Fruit fly (Drosophila melanogaster) whole organism, embryonic: ENCODE measurements around the gene caz.

Experiments
- CG10979 ChIP-seq: fragments of 200-800 bp; sonication (Bioruptor generic); optimal IDR thresholded peaks from 2 replicates; lab custom pipeline; 2018; ENCODE audit warnings: missing biosample characterization, mild to moderate bottlenecking, missing genetic modification characterization, moderate library complexity
- CG1233 ChIP-seq: fragments of 200-800 bp; sonication (Bioruptor generic); optimal IDR thresholded peaks from 4 replicates; lab custom pipeline; 2018; ENCODE audit warnings: missing biosample characterization, mild to moderate bottlenecking, missing genetic modification characterization
- CG12659 ChIP-seq: fragments of 200-800 bp; sonication (Bioruptor generic); optimal IDR thresholded peaks from 3 replicates; lab custom pipeline; 2017; ENCODE audit warnings: mild to moderate bottlenecking, missing biosample characterization, missing genetic modification reagents, missing genetic modification characterization
- CG13775 ChIP-seq: fragments of 200-800 bp; sonication (Bioruptor generic); optimal IDR thresholded peaks from 3 replicates; lab custom pipeline; 2017; ENCODE audit warnings: missing biosample characterization, mild to moderate bottlenecking, missing genetic modification characterization
- CG14667 ChIP-seq: fragments of 200-800 bp; sonication (Bioruptor generic); IDR thresholded peaks from 2 replicates; pipeline ENCODE4 v1.3.6; 2022; ENCODE audit warnings: missing biosample characterization, missing genetic modification characterization
- CG14860 ChIP-seq: fragments of 200-800 bp; sonication (Bioruptor generic); IDR thresholded peaks from 3 replicates; pipeline ENCODE4 v1.3.6; 2022; ENCODE audit warnings: missing biosample characterization, missing genetic modification characterization; ENCODE audit not compliant: partially characterized antibody
- CG14965 ChIP-seq: fragments of 200-800 bp; sonication (Bioruptor generic); optimal IDR thresholded peaks from 2 replicates; lab custom pipeline; 2016; ENCODE audit warnings: missing biosample characterization, missing genetic modification characterization, borderline replicate concordance
- CG15269 ChIP-seq: fragments of 200-800 bp; sonication (Bioruptor generic); optimal IDR thresholded peaks from 2 replicates; lab custom pipeline; 2018; ENCODE audit warnings: missing biosample characterization, mild to moderate bottlenecking, missing genetic modification characterization, moderate library complexity
- CG15514 ChIP-seq: fragments of 200-800 bp; sonication (Bioruptor generic); optimal IDR thresholded peaks from 3 replicates; lab custom pipeline; 2017; ENCODE audit warnings: missing biosample characterization, missing genetic modification characterization, mild to moderate bottlenecking, moderate library complexity, missing genetic modification reagents
- CG2712 ChIP-seq: fragments of 200-800 bp; optimal IDR thresholded peaks from 3 replicates; lab custom pipeline; 2019; ENCODE audit warnings: missing biosample characterization, mild to moderate bottlenecking, missing genetic modification characterization, moderate library complexity
- CG4617 ChIP-seq: fragments of 200-800 bp; sonication (Bioruptor generic); optimal IDR thresholded peaks from 3 replicates; lab custom pipeline; 2016; ENCODE audit warnings: missing biosample characterization, missing genetic modification characterization, borderline replicate concordance
- CG5953 ChIP-seq: fragments of 200-800 bp; sonication (Bioruptor generic); IDR thresholded peaks from 2 replicates; pipeline ENCODE4 v1.3.6; 2022; ENCODE audit warnings: missing biosample characterization, missing genetic modification characterization
- CG6175 ChIP-seq: fragments of 200-800 bp; sonication (Bioruptor generic); IDR thresholded peaks from 3 replicates; pipeline ENCODE4 v1.3.6; 2022; ENCODE audit warnings: missing biosample characterization, missing genetic modification characterization
- CG6791 ChIP-seq: fragments of 200-800 bp; sonication (Bioruptor generic); IDR thresholded peaks from 3 replicates; pipeline ENCODE4 v1.3.6; 2022; ENCODE audit warnings: missing biosample characterization, missing genetic modification characterization; ENCODE audit not compliant: partially characterized antibody
- CG7357 ChIP-seq: fragments of 200-800 bp; sonication (Bioruptor generic); IDR thresholded peaks from 3 replicates; pipeline ENCODE4 v1.3.6; 2022; ENCODE audit warnings: missing biosample characterization, missing genetic modification characterization
- CG7839 ChIP-seq: fragments of 200-800 bp; sonication (Bioruptor generic); optimal IDR thresholded peaks from 3 replicates; lab custom pipeline; 2018; ENCODE audit warnings: missing biosample characterization, mild to moderate bottlenecking, missing genetic modification characterization, moderate library complexity
- CG8765 ChIP-seq: fragments of 200-800 bp; sonication (Bioruptor generic); IDR thresholded peaks from 2 replicates; pipeline ENCODE4 v1.3.6; 2022; ENCODE audit warnings: missing biosample characterization, missing genetic modification characterization
- Dek ChIP-seq: fragments of 200-800 bp; sonication (Bioruptor generic); optimal IDR thresholded peaks from 3 replicates; lab custom pipeline; 2019; ENCODE audit warnings: missing biosample characterization, mild to moderate bottlenecking, missing genetic modification characterization, moderate library complexity
- Dfd ChIP-seq, 2 experiments: fragments of >200 bp; optimal IDR thresholded peaks; 2 replicates each; lab custom pipeline; 2017; ENCODE audit warnings: missing biosample characterization in 2 of 2, missing genetic modification characterization in 2 of 2
- Eip74EF ChIP-seq, 2 experiments: fragments of 200-800 bp in 1 of 2; fragments of >200 bp in 1 of 2; sonication (Bioruptor generic) in 1 of 2; optimal IDR thresholded peaks; 2 replicates each; lab custom pipeline; 2017 to 2019; ENCODE audit warnings: missing biosample characterization in 2 of 2, missing genetic modification characterization in 2 of 2, mild to moderate bottlenecking in 1 of 2, moderate library complexity in 1 of 2
- HHEX ChIP-seq: fragments of 200-800 bp; sonication (Bioruptor generic); optimal IDR thresholded peaks from 3 replicates; lab custom pipeline; 2017; ENCODE audit warnings: missing biosample characterization, mild to moderate bottlenecking, missing genetic modification characterization, missing genetic modification reagents
- HLHmδ ChIP-seq: fragments of 200-800 bp; sonication (Bioruptor generic); optimal IDR thresholded peaks from 2 replicates; lab custom pipeline; 2018; ENCODE audit warnings: missing biosample characterization, mild to moderate bottlenecking, missing genetic modification characterization, moderate library complexity
- Hsf ChIP-seq: fragments of 200-800 bp; sonication (Bioruptor generic); optimal IDR thresholded peaks from 3 replicates; lab custom pipeline; 2016; ENCODE audit warnings: missing biosample characterization, missing genetic modification characterization
- Opbp ChIP-seq: fragments of 200-800 bp; sonication (Bioruptor generic); IDR thresholded peaks from 3 replicates; pipeline ENCODE4 v1.3.6; 2022; ENCODE audit warnings: missing biosample characterization, missing genetic modification characterization; ENCODE audit not compliant: partially characterized antibody
- PHDP ChIP-seq: fragments of 200-800 bp; sonication (Bioruptor generic); optimal IDR thresholded peaks from 3 replicates; lab custom pipeline; 2018; ENCODE audit warnings: missing biosample characterization, mild to moderate bottlenecking, missing genetic modification characterization, moderate library complexity
- Ptx1 ChIP-seq: fragments of 200-800 bp; sonication (Bioruptor generic); IDR thresholded peaks from 2 replicates; pipeline ENCODE4 v1.3.6; 2022; ENCODE audit warnings: missing biosample characterization, missing genetic modification characterization
- Ravus ChIP-seq: fragments of 200-800 bp; sonication (Bioruptor generic); IDR thresholded peaks from 2 replicates; pipeline ENCODE4 v1.3.6; 2022; ENCODE audit warnings: missing biosample characterization, missing genetic modification characterization
- Scr ChIP-seq: fragments of 200-800 bp; sonication (Bioruptor generic); IDR thresholded peaks from 2 replicates; pipeline ENCODE4 v1.3.6; 2022; ENCODE audit warnings: missing biosample characterization, missing genetic modification characterization; ENCODE audit not compliant: partially characterized antibody
- Side ChIP-seq: fragments of 200-800 bp; sonication (Bioruptor generic); optimal IDR thresholded peaks from 2 replicates; lab custom pipeline; 2016; ENCODE audit warnings: missing biosample characterization, missing genetic modification characterization
- Sox102F ChIP-seq: fragments of 200-800 bp; sonication (Bioruptor generic); optimal IDR thresholded peaks from 2 replicates; lab custom pipeline; 2018; ENCODE audit warnings: missing biosample characterization, mild to moderate bottlenecking, missing genetic modification characterization, moderate library complexity
- Trl ChIP-seq, 3 experiments: fragments of >200 bp in 2 of 3; fragments of 200-800 bp in 1 of 3; sonication (Bioruptor generic) in 1 of 3; optimal IDR thresholded peaks; 2 replicates in 1 of 3; 3 replicates in 2 of 3; lab custom pipeline; 2016 to 2017; ENCODE audit warnings: missing biosample characterization in 1 of 3, missing genetic modification characterization in 1 of 3
- Xbp1 ChIP-seq: fragments of 200-800 bp; sonication (Bioruptor generic); optimal IDR thresholded peaks from 3 replicates; lab custom pipeline; 2016; ENCODE audit warnings: missing biosample characterization, mild to moderate bottlenecking, missing genetic modification characterization
- al ChIP-seq: fragments of 200-800 bp; sonication (Bioruptor generic); IDR thresholded peaks from 2 replicates; pipeline ENCODE4 v1.3.6; 2022; ENCODE audit warnings: missing biosample characterization, missing genetic modification characterization
- ara ChIP-seq: fragments of 200-800 bp; sonication (Bioruptor generic); IDR thresholded peaks from 2 replicates; pipeline ENCODE4 v1.3.6; 2022; ENCODE audit warnings: missing biosample characterization, missing genetic modification characterization
- bcd ChIP-seq: fragments of 200-800 bp; sonication (Bioruptor generic); optimal IDR thresholded peaks from 2 replicates; lab custom pipeline; 2017; ENCODE audit warnings: missing biosample characterization, mild to moderate bottlenecking, missing genetic modification characterization
- caup ChIP-seq: fragments of 200-800 bp; sonication (Bioruptor generic); optimal IDR thresholded peaks from 3 replicates; lab custom pipeline; 2017; ENCODE audit warnings: missing biosample characterization, mild to moderate bottlenecking, missing genetic modification characterization, moderate library complexity; ENCODE audit not compliant: severe bottlenecking
- corto ChIP-seq: fragments of 200-800 bp; sonication (Bioruptor generic); optimal IDR thresholded peaks from 2 replicates; lab custom pipeline; 2016; ENCODE audit warnings: missing biosample characterization, mild to moderate bottlenecking, missing genetic modification characterization, moderate library complexity
- crol ChIP-seq: fragments of 200-800 bp; sonication (Bioruptor generic); IDR thresholded peaks from 2 replicates; pipeline ENCODE4 v1.3.6; 2022; ENCODE audit warnings: missing biosample characterization, missing genetic modification characterization
- crp ChIP-seq, 2 experiments: fragments of 200-800 bp; sonication (Bioruptor generic); optimal IDR thresholded peaks; 2 replicates in 1 of 2; 3 replicates in 1 of 2; lab custom pipeline; 2017; ENCODE audit warnings: missing biosample characterization in 2 of 2, missing genetic modification characterization in 2 of 2, mild to moderate bottlenecking in 1 of 2, moderate library complexity in 1 of 2
- fu2 ChIP-seq: fragments of 200-800 bp; sonication (Bioruptor generic); optimal IDR thresholded peaks from 2 replicates; lab custom pipeline; 2016; ENCODE audit warnings: missing biosample characterization, missing genetic modification characterization
- grau ChIP-seq: fragments of 200-800 bp; optimal IDR thresholded peaks from 3 replicates; lab custom pipeline; 2019; ENCODE audit warnings: missing biosample characterization, mild to moderate bottlenecking, missing genetic modification characterization, moderate library complexity
- lola ChIP-seq, 3 experiments: fragments of >200 bp in 2 of 3; fragments of 200-800 bp in 1 of 3; sonication (Bioruptor generic) in 1 of 3; optimal IDR thresholded peaks; 2 replicates each; lab custom pipeline; 2017 to 2019; ENCODE audit warnings: missing biosample characterization in 3 of 3, missing genetic modification characterization in 3 of 3, mild to moderate bottlenecking in 1 of 3, moderate library complexity in 1 of 3
- oc ChIP-seq: fragments of 200-800 bp; sonication (Bioruptor generic); optimal IDR thresholded peaks from 2 replicates; lab custom pipeline; 2018; ENCODE audit warnings: missing biosample characterization, mild to moderate bottlenecking, missing genetic modification characterization, moderate library complexity
- seq ChIP-seq: fragments of 200-800 bp; sonication (Bioruptor generic); IDR thresholded peaks from 2 replicates; pipeline ENCODE4 v1.3.6; 2022; ENCODE audit warnings: missing biosample characterization, missing genetic modification characterization
- tap ChIP-seq: fragments of 200-800 bp; optimal IDR thresholded peaks from 3 replicates; lab custom pipeline; 2019; ENCODE audit warnings: missing biosample characterization, mild to moderate bottlenecking, missing genetic modification characterization, moderate library complexity
- tgo ChIP-seq: fragments of 200-800 bp; sonication (Bioruptor generic); IDR thresholded peaks from 3 replicates; pipeline ENCODE4 v1.3.6; 2022; ENCODE audit warnings: missing biosample characterization, missing genetic modification characterization
- vvl ChIP-seq: fragments of 200-800 bp; sonication (Bioruptor generic); IDR thresholded peaks from 2 replicates; pipeline ENCODE4 v1.3.6; 2022; ENCODE audit warnings: missing biosample characterization, missing genetic modification characterization

Gene caz

dm6 chrX:16332615-16333288, 44.1 kb downstream of the caz start (continued):
- TF ChIP-seq oc (tag; lab: Kevin White, UChicago) (peak; percentile 91), CG14667 (GFP tag; lab: Robert Waterston, UW) (peak; percentile 85), Scr (no peak), Side (GFP tag; lab: Kevin White, UChicago) (peak; percentile 96), CG6791 (GFP tag; lab: Robert Waterston, UW) (no peak), Xbp1 (GFP tag; lab: Kevin White, UChicago) (peak; percentile 93), CG8765 (peak; percentile 85), CG5953 (GFP tag; lab: Robert Waterston, UW) (peak; percentile 63; the same call in 1 of the 2 replicates), corto (GFP tag; lab: Kevin White, UChicago) (peak; percentile 53), tap (tag; lab: Kevin White, UChicago) (peak; percentile 94), fu2 (peak; percentile 95), al (peak; percentile 90), Opbp (GFP tag; lab: Robert Waterston, UW) (no peak), Hsf (peak; percentile 96), Ptx1 (GFP tag; lab: Robert Waterston, UW) (peak; percentile 93), HLHmδ (GFP tag; lab: Kevin White, UChicago) (peak; percentile 57), CG14860 (GFP tag; lab: Robert Waterston, UW) (no peak), Sox102F (GFP tag; lab: Kevin White, UChicago) (peak; percentile 95), CG7839 (peak; percentile 98), CG7357 (GFP tag; lab: Robert Waterston, UW) (peak; percentile 85), crp (GFP tag; optimal IDR thresholded peaks at IDR 0.05; lab: Kevin White, UChicago) (peak in 1 of 2 experiments; percentile 65), crol (GFP tag; lab: Robert Waterston, UW) (peak; percentile 49; the same call in 1 of the 2 replicates), CG12659 (GFP tag; lab: Kevin White, UChicago) (peak; percentile 98), grau (tag; lab: Kevin White, UChicago) (peak; percentile 96), CG14965 (GFP tag; lab: Kevin White, UChicago) (peak; percentile 71), CG6175 (GFP tag; lab: Robert Waterston, UW) (peak; percentile 78; the same call in 2 of the 3 replicates), CG4617 (peak; percentile 54), CG1233 (GFP tag; lab: Kevin White, UChicago) (peak; percentile 97), bcd (GFP tag; lab: Kevin White, UChicago) (peak; percentile 96), CG2712 (tag; lab: Kevin White, UChicago) (peak; percentile 98), HHEX (peak; percentile 96), caup (GFP tag; lab: Kevin White, UChicago) (peak; percentile 95), seq (GFP tag; lab: Robert Waterston, UW) (peak; percentile 93), CG13775 (GFP tag; lab: Kevin White, UChicago) (peak; percentile 96), tgo (GFP tag; lab: Robert Waterston, UW) (peak; percentile 92), lola (GFP tag; optimal IDR thresholded peaks at IDR 0.05; lab: Kevin White, UChicago) (peak in 1 of 3 experiments; percentile 97), Dfd (GFP tag; optimal IDR thresholded peaks at IDR 0.05; lab: Kevin White, UChicago) (no peak), Eip74EF (GFP tag; optimal IDR thresholded peaks at IDR 0.05; lab: Kevin White, UChicago) (peak in 1 of 2 experiments; percentile 98), Dek (peak; percentile 96), vvl (GFP tag; lab: Robert Waterston, UW) (peak; percentile 93), Ravus (GFP tag; lab: Robert Waterston, UW) (peak; percentile 70), ara (GFP tag; lab: Robert Waterston, UW) (peak; percentile 92), Trl (optimal IDR thresholded peaks at IDR 0.05; lab: Kevin White, UChicago) (peak; percentile 71 to 84), Trl (GFP tag; optimal IDR thresholded peaks at IDR 0.05; lab: Kevin White, UChicago) (peak; percentile 95), CG15269 (tag; lab: Kevin White, UChicago) (peak; percentile 97), CG15514 (GFP tag; lab: Kevin White, UChicago) (peak; percentile 89), PHDP (tag; lab: Kevin White, UChicago) (peak; percentile 96), CG10979 (tag; lab: Kevin White, UChicago) (peak; percentile 97)
